Worm (Caenorhabditis elegans): ENCODE measurements around the gene ppgn-1.

ce11 chrIV:2395997-2396396 lies 47.3 kb upstream of the ppgn-1 start:
- TF ChIP-seq bed-3 (GFP tag; optimal IDR thresholded peaks at IDR 0.05) = no peak
- no peak for TF ChIP-seq ces-1 (GFP tag; optimal IDR thresholded peaks at IDR 0.05)
- TF ChIP-seq ztf-11 (tag; optimal IDR thresholded peaks at IDR 0.05) = no peak
- no peak for TF ChIP-seq elt-3 (tag; optimal IDR thresholded peaks at IDR 0.05)
- no peak for TF ChIP-seq blmp-1 (tag; optimal IDR thresholded peaks at IDR 0.05)
- no peak for TF ChIP-seq nhr-76 (tag; optimal IDR thresholded peaks at IDR 0.05)
- TF ChIP-seq elt-1 (tag; optimal IDR thresholded peaks at IDR 0.05; ENCODE audit: borderline replicate concordance, insufficient read depth) = no peak
- TF ChIP-seq unc-39 (tag; optimal IDR thresholded peaks at IDR 0.05) = no peak
- no peak for TF ChIP-seq sptf-1 (tag; optimal IDR thresholded peaks at IDR 0.05)
- no peak for TF ChIP-seq cnd-1 (tag; optimal IDR thresholded peaks at IDR 0.05)
- no peak for TF ChIP-seq nhr-28 (tag; optimal IDR thresholded peaks at IDR 0.05)
- TF ChIP-seq ceh-83 (GFP tag; optimal IDR thresholded peaks at IDR 0.05) = no peak

Measured in whole organism, mixed stage, embryonic.